Worm (Caenorhabditis elegans) whole organism, L4/young adult: ENCODE measurements around the gene F58G6.7.
"Not testable (repeated sequence)": the region's sequence is repeated elsewhere in the genome, so short reads cannot be mapped to it uniquely, and the experiment has no call there.

Source experiments
- W03F9.2 ChIP-seq: fragments of 150-350 bp; optimal IDR thresholded peaks from 2 replicates; lab custom pipeline; 2014; ENCODE audit warnings: missing biosample characterization, missing genetic modification characterization
- dao-5 ChIP-seq: sonication (generic microtip); optimal IDR thresholded peaks from 2 replicates; lab custom pipeline; 2016; ENCODE audit warnings: missing genotype, missing genetic modification characterization, moderate library complexity, missing compliant biosample characterization
- him-1 ChIP-seq: sonication (generic microtip); optimal IDR thresholded peaks from 2 replicates; lab custom pipeline; 2016; ENCODE audit warnings: missing genotype, missing genetic modification reagents, missing genetic modification characterization, missing compliant biosample characterization

The F58G6.7 gene

ce11 chrIV:9679296-9679695 lies 25.2 kb downstream of the F58G6.7 start:
- TF ChIP-seq dao-5 (tag; lab: Kevin White, UChicago), result no peak
- TF ChIP-seq W03F9.2, result no peak
- TF ChIP-seq him-1 (tag; lab: Kevin White, UChicago), result no peak

- TF ChIP-seq him-1 (tag; lab: Kevin White, UChicago) (no peak), dao-5 (tag; lab: Kevin White, UChicago) (no peak), W03F9.2 (no peak)
Measured at ce11 chrIV:9680841-9681240, 26.7 kb downstream of the F58G6.7 start, which contains the start of gene ins-8. Gene ins-8 (minus strand): TSS chrIV:9680941.

ce11 chrIV:9682514-9682913 lies 28.4 kb downstream of the F58G6.7 start, which contains the start of gene ins-7:
Gene ins-7 (minus strand): TSS chrIV:9682845.
- TF ChIP-seq dao-5 (tag; lab: Kevin White, UChicago) (no peak), W03F9.2 (no peak), him-1 (tag; lab: Kevin White, UChicago) (no peak)

- TF ChIP-seq dao-5 (tag; lab: Kevin White, UChicago) (no peak), W03F9.2 (no peak), him-1 (tag; lab: Kevin White, UChicago) (no peak)
Measured at ce11 chrIV:9683433-9683832, 29.3 kb downstream of the F58G6.7 start, which contains the start of the genes htas-1 and ZK1251.3. Gene htas-1 (minus strand): TSS chrIV:9683533. Gene ZK1251.3 (plus strand): TSS chrIV:9683658.

ce11 chrIV:9688715-9689114 lies 34.6 kb downstream of the F58G6.7 start, which contains the start of gene msp-76:
Gene msp-76 (plus strand): TSS chrIV:9689015.
- not testable (repeated sequence) for TF ChIP-seq him-1 (tag; lab: Kevin White, UChicago); dao-5 (tag; lab: Kevin White, UChicago); W03F9.2

- TF ChIP-seq dao-5 (tag; lab: Kevin White, UChicago) (no peak), W03F9.2 (no peak), him-1 (tag; lab: Kevin White, UChicago) (no peak)
Measured at ce11 chrIV:9690644-9691043, 36.5 kb downstream of the F58G6.7 start, which contains the start of gene sdz-36. Gene sdz-36 (plus strand): TSS chrIV:9690944.

- no peak for TF ChIP-seq dao-5 (tag; lab: Kevin White, UChicago)
- no peak for TF ChIP-seq him-1 (tag; lab: Kevin White, UChicago)
- TF ChIP-seq W03F9.2, result no peak
Measured at ce11 chrIV:9692874-9693273, 38.8 kb downstream of the F58G6.7 start, which contains the start of gene twk-9. Gene twk-9 (plus strand): TSS chrIV:9693174.

ce11 chrIV:9696513-9696912 lies 42.4 kb downstream of the F58G6.7 start:
- TF ChIP-seq W03F9.2, result no peak
- no peak for TF ChIP-seq him-1 (tag; lab: Kevin White, UChicago)
- TF ChIP-seq dao-5 (tag; lab: Kevin White, UChicago), result no peak

ce11 chrIV:9697869-9698268 lies 43.8 kb downstream of the F58G6.7 start:
- TF ChIP-seq W03F9.2 (no peak), dao-5 (tag; lab: Kevin White, UChicago) (no peak), him-1 (tag; lab: Kevin White, UChicago) (no peak)

- no peak for TF ChIP-seq him-1 (tag; lab: Kevin White, UChicago)
- no peak for TF ChIP-seq W03F9.2
- TF ChIP-seq dao-5 (tag; lab: Kevin White, UChicago), result no peak
Measured at ce11 chrIV:9699062-9699461, 44.9 kb downstream of the F58G6.7 start.
